Fruit fly (Drosophila melanogaster): Measurements from ENCODE around the gene CG1494.

Gene CG1494

dm6 chrX:21339476-21339931 lies 54.4 kb downstream of the CG1494 start, which contains the start of the genes tty and fliI:
Gene tty (minus strand): TSS chrX:21339676.
Gene fliI (plus strand): TSS chrX:21339741.
- TF ChIP-seq CG15336 (GFP tag; IDR thresholded peaks at IDR 0.05) (peak; percentile 87), CG8319 (GFP tag; optimal IDR thresholded peaks at IDR 0.05) (peak; percentile 62), CG6808 (GFP tag; optimal IDR thresholded peaks at IDR 0.05) (peak; percentile 95), Eip93F (GFP tag; optimal IDR thresholded peaks at IDR 0.05) (no peak), CG34406 (GFP tag; optimal IDR thresholded peaks at IDR 0.05) (peak; percentile 70), CG10631 (GFP tag; optimal IDR thresholded peaks at IDR 0.05) (peak; percentile 86), CG1621 (tag; optimal IDR thresholded peaks at IDR 0.05) (peak; percentile 88), Hr4 (GFP tag; optimal IDR thresholded peaks at IDR 0.05) (peak; percentile 90), Smox (GFP tag; optimal IDR thresholded peaks at IDR 0.05) (peak; percentile 82), CG6163 (GFP tag; IDR thresholded peaks at IDR 0.05) (peak; percentile 95), Ets21C (GFP tag; optimal IDR thresholded peaks at IDR 0.05) (peak; percentile 84), CG3032 (tag; optimal IDR thresholded peaks at IDR 0.05) (peak; percentile 87), topi (GFP tag; optimal IDR thresholded peaks at IDR 0.05) (peak; percentile 85), svp (GFP tag) (peak; percentile 92), fd85E (GFP tag; optimal IDR thresholded peaks at IDR 0.05) (peak; percentile 63), achi (GFP tag; optimal IDR thresholded peaks at IDR 0.05) (peak; percentile 85), Gug (GFP tag; IDR thresholded peaks at IDR 0.05) (peak; percentile 92), fkh (GFP tag; optimal IDR thresholded peaks at IDR 0.05) (no peak), OdsH (GFP tag; optimal IDR thresholded peaks at IDR 0.05) (peak; percentile 91), CG8632 (GFP tag; optimal IDR thresholded peaks at IDR 0.05) (peak; percentile 78), CG6854 (GFP tag; optimal IDR thresholded peaks at IDR 0.05) (peak; percentile 86), fd59A (GFP tag; optimal IDR thresholded peaks at IDR 0.05) (peak; percentile 74), cyc (GFP tag; optimal IDR thresholded peaks at IDR 0.05) (peak; percentile 91), CG6792 (GFP tag; optimal IDR thresholded peaks at IDR 0.05) (peak; percentile 84), CG31627 (GFP tag; optimal IDR thresholded peaks at IDR 0.05) (peak; percentile 91), CG11902 (GFP tag; optimal IDR thresholded peaks at IDR 0.05) (peak; percentile 83), Hr38 (GFP tag; optimal IDR thresholded peaks at IDR 0.05) (peak; percentile 74), acj6 (GFP tag; optimal IDR thresholded peaks at IDR 0.05) (peak; percentile 85), CG7368 (GFP tag; optimal IDR thresholded peaks at IDR 0.05) (peak; percentile 87), CG11762 (GFP tag; optimal IDR thresholded peaks at IDR 0.05; ENCODE audit: insufficient read depth) (peak; percentile 80), CG8119 (GFP tag; IDR thresholded peaks at IDR 0.05) (peak; percentile 95), esn (GFP tag; optimal IDR thresholded peaks at IDR 0.05) (peak; percentile 88), dac (GFP tag; optimal IDR thresholded peaks at IDR 0.05) (peak; percentile 85), CG10669 (GFP tag; optimal IDR thresholded peaks at IDR 0.05) (peak; percentile 84), Sox102F (GFP tag; optimal IDR thresholded peaks at IDR 0.05) (peak; percentile 86), Ets96B (tag; optimal IDR thresholded peaks at IDR 0.05) (peak; percentile 89), Eip75B (GFP tag; optimal IDR thresholded peaks at IDR 0.05) (peak; percentile 79), CG4318 (GFP tag; optimal IDR thresholded peaks at IDR 0.05) (peak; percentile 82), Met (GFP tag; optimal IDR thresholded peaks at IDR 0.05) (peak; percentile 89), Sox15 (GFP tag; optimal IDR thresholded peaks at IDR 0.05) (peak; percentile 86), eg (GFP tag; IDR thresholded peaks at IDR 0.05) (peak; percentile 96), CG9139 (GFP tag; optimal IDR thresholded peaks at IDR 0.05) (peak; percentile 93), CG32006 (GFP tag; optimal IDR thresholded peaks at IDR 0.05) (peak; percentile 92), net (GFP tag; optimal IDR thresholded peaks at IDR 0.05) (peak; percentile 84), Sox14 (GFP tag; optimal IDR thresholded peaks at IDR 0.05) (peak; percentile 92), Blimp-1 (GFP tag; optimal IDR thresholded peaks at IDR 0.05) (peak; percentile 55), ss (GFP tag; optimal IDR thresholded peaks at IDR 0.05) (peak; percentile 97), Hr39 (GFP tag; optimal IDR thresholded peaks at IDR 0.05) (peak; percentile 93), CG16779 (tag; optimal IDR thresholded peaks at IDR 0.05) (peak; percentile 95), CG11294 (GFP tag; IDR thresholded peaks at IDR 0.05) (peak; percentile 89), vri (GFP tag; optimal IDR thresholded peaks at IDR 0.05) (peak; percentile 56), Lpt (GFP tag; optimal IDR thresholded peaks at IDR 0.05) (peak; percentile 78)
